Fruit fly (Drosophila melanogaster): ENCODE data around the gene Acbp1.
A peak's percentile ranks its signal among the peaks of the same experiment; 100 is the strongest.

- TF ChIP-seq usp (GFP tag; optimal IDR thresholded peaks at IDR 0.05) (no peak), Mio (GFP tag; optimal IDR thresholded peaks at IDR 0.05) (peak; percentile 47), dsf (GFP tag; optimal IDR thresholded peaks at IDR 0.05; ENCODE audit: borderline replicate concordance) (peak; percentile 63)
These were observed 42.8 kb upstream of the Acbp1 start, which contains the start of gene SLC5A11 for dm6 chr2L:8204996-8205567.

Data from whole organism, wandering third instar larva.